Fruit fly (Drosophila melanogaster): ENCODE data around the gene Ubc4.
A peak's percentile ranks its signal among the peaks of the same experiment; 100 is the strongest.

DNA sequence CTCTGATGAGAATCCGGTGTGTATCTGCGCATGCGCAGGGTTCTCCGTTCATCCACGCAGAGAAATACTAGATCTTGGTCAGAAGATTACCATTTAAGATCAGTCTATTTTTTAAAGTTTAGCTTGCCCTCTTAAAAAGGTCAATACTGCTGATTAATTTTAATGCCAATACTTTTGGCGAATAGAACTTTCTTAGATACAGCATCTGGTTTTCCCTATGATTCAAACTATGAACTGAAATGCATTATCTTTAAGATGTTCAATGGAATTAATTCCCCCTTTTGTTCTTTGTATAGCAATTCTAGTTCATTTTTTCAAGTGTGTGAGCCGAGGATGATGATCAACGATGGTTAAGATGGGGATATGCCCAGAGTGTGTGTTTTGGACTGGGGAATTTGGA lies 44.2 kb downstream of the Ubc4 start:
- TF ChIP-seq CG6792 (GFP tag; optimal IDR thresholded peaks at IDR 0.05) (peak; percentile 3), acj6 (GFP tag; optimal IDR thresholded peaks at IDR 0.05) (peak; percentile 33), lz (GFP tag; optimal IDR thresholded peaks at IDR 0.05) (peak; percentile 66), CG3032 (tag; optimal IDR thresholded peaks at IDR 0.05) (peak; percentile 83), OdsH (GFP tag; optimal IDR thresholded peaks at IDR 0.05) (peak; percentile 15), CG16779 (tag; optimal IDR thresholded peaks at IDR 0.05) (no peak), Ets96B (tag; optimal IDR thresholded peaks at IDR 0.05) (peak; percentile 76), vri (GFP tag; optimal IDR thresholded peaks at IDR 0.05) (peak; percentile 37), Eip75B (GFP tag; optimal IDR thresholded peaks at IDR 0.05) (peak; percentile 54), Sox102F (GFP tag; optimal IDR thresholded peaks at IDR 0.05) (peak; percentile 55), Gug (GFP tag; IDR thresholded peaks at IDR 0.05) (no peak), CG6163 (GFP tag; IDR thresholded peaks at IDR 0.05) (peak; percentile 42; the same call in 1 of the 3 replicates)

All from whole organism, prepupa.